Fruit fly (Drosophila melanogaster): ENCODE results near the gene CG15545.

The CG15545 gene

DNA sequence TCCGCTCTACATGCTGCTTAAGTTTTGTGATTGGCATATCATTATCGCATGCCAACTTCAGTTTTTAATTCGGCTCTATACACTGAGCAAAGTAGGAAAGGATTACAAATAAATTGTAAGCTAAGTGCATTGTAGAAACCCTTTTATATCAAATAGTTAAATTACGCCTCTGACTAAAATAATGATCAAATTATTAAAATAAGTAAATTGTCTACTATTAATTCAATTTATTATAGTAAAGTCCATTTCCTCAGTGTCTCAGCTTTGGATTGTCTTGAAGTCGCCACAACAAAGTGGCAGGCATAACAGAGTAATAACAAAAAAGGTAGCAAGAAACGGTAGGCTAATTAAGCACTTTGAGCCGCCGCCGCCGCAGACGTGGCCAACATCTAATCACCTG lies 9.7 kb downstream of the CG15545 start (continued):
- TF ChIP-seq tup (GFP tag; optimal IDR thresholded peaks at IDR 0.05) (no peak), CG4617 (GFP tag; optimal IDR thresholded peaks at IDR 0.05; ENCODE audit: borderline replicate concordance) (no peak), Kr (GFP tag; optimal IDR thresholded peaks at IDR 0.05) (no peak), eve (GFP tag; optimal IDR thresholded peaks at IDR 0.05) (no peak), Nf-YC (tag; optimal IDR thresholded peaks at IDR 0.05) (no peak), corto (GFP tag; optimal IDR thresholded peaks at IDR 0.05) (no peak), crc (GFP tag; optimal IDR thresholded peaks at IDR 0.05) (no peak), Blimp-1 (GFP tag; optimal IDR thresholded peaks at IDR 0.05) (no peak), sd (tag; optimal IDR thresholded peaks at IDR 0.05) (no peak), schlank (tag; optimal IDR thresholded peaks at IDR 0.05) (no peak), CG2202 (tag; optimal IDR thresholded peaks at IDR 0.05) (no peak), mam (GFP tag; optimal IDR thresholded peaks at IDR 0.05) (no peak), gt (GFP tag; IDR thresholded peaks at IDR 0.05) (no peak), CG4424 (GFP tag; optimal IDR thresholded peaks at IDR 0.05) (no peak), aop (GFP tag; IDR thresholded peaks at IDR 0.05) (no peak), BEAF-32 (GFP tag; optimal IDR thresholded peaks at IDR 0.05) (no peak), Abd-B (GFP tag; optimal IDR thresholded peaks at IDR 0.05) (no peak), Gsc (GFP tag; IDR thresholded peaks at IDR 0.05) (no peak), E2f1 (GFP tag; IDR thresholded peaks at IDR 0.05) (no peak), Antp (GFP tag; optimal IDR thresholded peaks at IDR 0.05) (no peak), Rfx (GFP tag; IDR thresholded peaks at IDR 0.05) (no peak), fd64A (GFP tag; optimal IDR thresholded peaks at IDR 0.05) (no peak), esg (GFP tag; conservative IDR thresholded peaks at IDR 0.05) (no peak), luna (GFP tag; optimal IDR thresholded peaks at IDR 0.05) (no peak), CG10321 (GFP tag; IDR thresholded peaks at IDR 0.05) (no peak), CG8281 (tag; optimal IDR thresholded peaks at IDR 0.05) (no peak), MBD-R2 (GFP tag; IDR thresholded peaks at IDR 0.05) (no peak), lab (GFP tag; optimal IDR thresholded peaks at IDR 0.05) (peak; percentile 16), jing (GFP tag; optimal IDR thresholded peaks at IDR 0.05) (no peak), H2.0 (GFP tag; IDR thresholded peaks at IDR 0.05) (no peak), CG8290 (GFP tag; optimal IDR thresholded peaks at IDR 0.05) (no peak), CG8290 (tag; optimal IDR thresholded peaks at IDR 0.05) (no peak), CG11504 (tag; optimal IDR thresholded peaks at IDR 0.05) (peak; percentile 20), gce (GFP tag; IDR thresholded peaks at IDR 0.05) (no peak), CG12942 (GFP tag; optimal IDR thresholded peaks at IDR 0.05) (no peak), fru (optimal IDR thresholded peaks at IDR 0.05) (no peak), tgo (GFP tag; IDR thresholded peaks at IDR 0.05) (peak; percentile 36; the same call in 1 of the 3 replicates), CG2712 (tag; optimal IDR thresholded peaks at IDR 0.05) (peak; percentile 9), cato (GFP tag; optimal IDR thresholded peaks at IDR 0.05; ENCODE audit: borderline replicate concordance) (no peak), Oli (tag; optimal IDR thresholded peaks at IDR 0.05) (peak; percentile 1), cwo (GFP tag; optimal IDR thresholded peaks at IDR 0.05) (no peak), tx (GFP tag; optimal IDR thresholded peaks at IDR 0.05) (no peak), bcd (GFP tag; optimal IDR thresholded peaks at IDR 0.05) (no peak), jumu (GFP tag; optimal IDR thresholded peaks at IDR 0.05) (no peak), CG2120 (GFP tag; optimal IDR thresholded peaks at IDR 0.05) (peak; percentile 22), CG42726 (GFP tag; IDR thresholded peaks at IDR 0.05; ENCODE audit: partially characterized antibody) (no peak), sqz (GFP tag; optimal IDR thresholded peaks at IDR 0.05) (no peak), Mad (GFP tag; optimal IDR thresholded peaks at IDR 0.05) (no peak), CG43689 (GFP tag; IDR thresholded peaks at IDR 0.05) (no peak), ato (GFP tag; IDR thresholded peaks at IDR 0.05; ENCODE audit: partially characterized antibody) (no peak), Gug (GFP tag; IDR thresholded peaks at IDR 0.05) (no peak), wor (GFP tag; IDR thresholded peaks at IDR 0.05) (no peak), CG17359 (tag; optimal IDR thresholded peaks at IDR 0.05) (no peak)
